Fruit fly (Drosophila melanogaster): ENCODE results near the gene wuho.
A peak's percentile ranks its signal among the peaks of the same experiment; 100 is the strongest.

wuho gene

DNA sequence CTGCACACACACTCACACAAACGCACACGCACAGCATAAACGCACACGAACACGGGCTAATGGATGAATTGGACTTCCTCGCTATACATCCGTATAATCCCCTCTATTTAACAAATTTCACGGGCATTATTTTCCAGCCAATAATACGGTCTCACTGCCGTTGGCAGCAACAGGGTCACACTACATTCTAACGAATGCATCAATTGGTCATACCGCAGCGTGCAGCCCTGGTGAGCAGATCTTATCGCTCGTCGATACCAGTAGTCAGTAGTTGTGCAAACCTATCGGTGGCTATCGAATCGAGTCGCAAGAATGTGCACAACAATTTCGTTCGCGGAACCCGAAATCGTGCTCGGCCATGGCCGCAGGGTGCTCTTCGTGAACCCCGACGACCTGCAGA lies at the start of gene wuho, which contains the start of gene Top3beta:
Gene wuho (plus strand): TSS at position 259 of the 400 bp plus-strand sequence.
Gene Top3beta (minus strand): TSS at position 149 of the 400 bp plus-strand sequence.
- TF ChIP-seq noc (tag; optimal IDR thresholded peaks at IDR 0.05) = peak; percentile 54

DNA sequence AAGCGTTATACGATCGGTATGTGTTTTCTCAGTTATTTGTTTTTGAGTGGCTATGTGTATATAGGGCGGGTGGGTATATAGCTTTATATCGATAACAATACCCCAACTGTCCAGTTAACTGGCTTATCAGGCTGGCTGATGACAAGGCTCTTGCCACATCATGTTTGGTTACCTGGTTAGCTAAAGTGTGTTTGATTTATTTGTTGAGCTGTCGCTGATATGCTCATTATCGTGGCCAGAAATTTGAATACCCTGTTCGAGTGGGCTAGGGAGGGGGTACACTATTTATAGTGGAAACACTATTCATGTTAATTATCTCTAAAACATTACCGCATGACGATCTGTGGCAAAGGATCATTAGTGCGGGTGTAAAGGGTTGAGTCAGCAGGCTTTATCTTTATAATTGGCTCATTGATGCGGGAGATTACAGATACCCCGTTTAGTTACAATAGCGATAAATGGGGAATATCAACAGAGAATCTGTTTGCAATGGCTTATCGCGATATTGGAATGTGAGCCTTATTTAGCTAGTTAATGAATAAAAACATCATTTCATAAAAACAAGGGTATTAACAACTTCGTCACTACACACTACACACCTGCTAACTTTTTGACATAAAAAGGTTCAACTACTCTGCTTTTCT lies 34.9 kb upstream of the wuho start:
- TF ChIP-seq noc (tag; optimal IDR thresholded peaks at IDR 0.05) = no peak

DNA sequence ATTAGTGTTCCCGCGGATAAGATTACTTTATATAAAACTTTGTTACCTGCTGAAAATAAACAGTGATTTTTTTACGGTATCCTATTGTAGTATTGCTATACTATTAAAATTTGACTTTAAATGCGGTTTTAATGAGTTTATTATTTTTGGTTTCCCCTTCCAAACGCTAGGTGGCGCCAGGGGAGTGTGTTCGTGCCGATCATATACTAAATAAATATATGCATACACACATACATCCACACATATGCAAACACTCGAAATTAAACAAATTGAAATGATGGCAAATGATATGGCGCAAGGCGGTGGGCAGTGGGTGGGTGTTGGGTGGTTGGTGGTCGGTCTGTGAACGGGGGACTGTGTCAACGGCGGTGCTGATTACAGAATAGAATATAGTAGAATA lies 34.2 kb upstream of the wuho start:
- TF ChIP-seq noc (tag; optimal IDR thresholded peaks at IDR 0.05) = no peak

DNA sequence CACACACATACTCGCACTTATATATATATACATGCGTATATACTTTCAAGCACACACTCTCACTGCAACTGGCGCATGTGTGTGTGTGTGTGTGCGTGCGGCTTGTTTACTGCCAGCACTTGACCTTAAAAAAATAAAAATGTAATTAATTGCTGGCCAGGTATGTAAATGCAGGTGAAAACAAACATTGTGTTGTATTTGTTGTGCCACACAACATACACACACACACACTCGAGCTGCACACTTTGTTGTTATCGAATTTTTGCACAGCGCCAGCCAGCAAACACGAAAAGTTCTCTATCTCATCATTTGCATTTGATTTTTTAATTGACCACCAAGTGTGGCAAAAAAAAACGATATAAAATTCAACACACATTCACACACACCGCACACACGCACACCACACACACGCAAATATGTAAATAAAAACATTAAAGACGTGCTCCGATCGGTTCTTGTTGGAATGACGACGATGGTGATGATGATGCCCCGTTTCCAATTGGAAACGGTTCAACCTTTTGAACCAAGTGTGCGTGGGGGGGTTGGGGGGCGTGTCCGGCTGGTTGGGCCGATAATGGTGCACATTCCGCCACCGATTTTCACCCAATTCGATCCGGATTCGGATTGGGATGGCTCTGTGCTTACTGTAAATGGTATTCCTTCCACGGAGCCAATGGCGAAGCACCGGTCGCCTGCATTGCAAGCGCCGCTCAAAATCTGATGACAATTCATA lies 33.1 kb upstream of the wuho start:
- TF ChIP-seq noc (tag; optimal IDR thresholded peaks at IDR 0.05) = no peak

DNA sequence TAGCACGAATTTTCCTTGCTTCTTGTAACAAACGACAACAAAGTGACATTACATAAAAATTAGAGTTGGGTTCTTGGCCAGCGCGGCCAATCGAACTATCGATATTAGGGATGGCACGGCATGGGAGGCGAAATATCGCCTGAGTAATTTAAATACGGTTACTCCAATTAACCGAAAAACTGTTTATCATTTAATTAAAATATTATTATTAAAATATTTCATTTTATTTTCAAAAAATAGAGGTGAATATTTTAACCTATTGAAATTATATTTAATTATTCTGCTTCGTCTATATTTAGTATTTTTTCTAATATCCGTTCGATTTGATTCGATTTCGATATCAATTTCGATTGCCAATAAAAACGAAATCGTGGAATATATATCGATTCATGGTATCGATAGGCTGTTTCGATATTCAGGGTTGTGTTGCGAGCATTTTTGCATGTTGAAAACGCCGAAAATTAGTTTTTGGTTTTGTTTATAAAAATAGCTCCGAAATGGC lies 32.4 kb upstream of the wuho start, which contains the start of the genes Rbcn-3A and Spx:
Gene Rbcn-3A (minus strand): TSS at position 74 of the 502 bp plus-strand sequence.
Gene Spx (plus strand): TSS at position 409 of the 502 bp plus-strand sequence.
- TF ChIP-seq noc (tag; optimal IDR thresholded peaks at IDR 0.05) = peak; percentile 38

DNA sequence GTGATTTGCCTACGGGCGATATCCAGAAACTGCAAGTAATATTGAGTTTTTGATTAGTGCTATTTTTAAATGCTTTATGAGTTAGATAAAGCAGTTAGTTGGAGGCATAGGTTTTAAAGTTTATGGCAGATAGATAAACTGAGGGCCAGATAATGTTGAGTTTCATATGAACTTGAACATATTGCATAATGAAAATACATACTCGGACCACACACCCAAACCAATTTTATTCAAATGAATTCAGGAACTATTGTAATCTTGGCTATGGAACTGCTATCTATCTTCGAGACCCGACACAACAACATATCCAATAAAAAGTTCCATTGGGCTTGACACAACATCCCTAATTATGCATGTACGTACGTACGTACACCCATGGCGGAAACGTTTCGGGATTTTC lies 28.2 kb upstream of the wuho start:
- TF ChIP-seq noc (tag; optimal IDR thresholded peaks at IDR 0.05) = no peak

DNA sequence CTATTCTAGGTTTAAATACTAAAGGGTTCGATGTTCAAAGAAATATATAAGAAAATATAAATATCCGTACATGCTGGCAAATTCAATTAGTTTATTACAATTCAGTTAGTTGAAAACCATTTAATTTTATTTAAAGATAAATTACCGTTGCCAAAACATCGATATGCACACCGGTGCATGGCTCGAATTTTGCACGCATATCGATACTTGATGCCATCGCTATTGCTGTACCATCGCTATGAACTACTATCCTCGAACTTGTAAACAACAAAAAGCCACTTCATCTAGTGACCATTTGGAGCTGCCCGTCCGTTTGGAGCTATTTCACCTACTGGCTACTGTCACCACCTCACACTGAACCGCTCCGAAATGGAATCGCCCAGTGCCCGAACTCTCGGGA lies 27.0 kb upstream of the wuho start, which contains the start of gene Josd:
Gene Josd (plus strand): TSS at position 270 of the 400 bp plus-strand sequence.
- TF ChIP-seq noc (tag; optimal IDR thresholded peaks at IDR 0.05) = no peak

DNA sequence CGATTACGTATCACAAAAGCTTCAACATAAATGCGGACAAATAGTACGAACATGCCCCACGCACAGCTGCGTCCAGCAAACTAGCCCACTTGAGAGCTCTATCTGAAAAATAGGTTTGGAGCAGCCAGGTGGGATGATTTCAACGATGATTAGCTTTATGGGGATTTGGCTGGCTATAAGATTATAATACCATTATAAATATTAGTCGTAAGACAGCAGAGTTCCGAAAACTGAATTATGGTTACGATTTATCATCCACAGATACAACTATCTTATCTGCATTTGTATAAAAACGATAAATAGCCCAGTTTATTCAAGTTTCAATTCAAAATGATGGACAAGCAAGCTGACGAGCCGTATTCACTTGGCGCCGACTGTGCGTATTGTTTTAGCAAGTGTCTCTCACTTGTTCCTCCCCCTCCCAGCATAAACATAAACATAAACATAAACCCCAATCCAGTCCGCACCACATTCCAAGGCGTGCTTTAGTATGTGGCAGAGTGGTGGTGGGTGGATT lies 24.2 kb upstream of the wuho start:
- TF ChIP-seq noc (tag; optimal IDR thresholded peaks at IDR 0.05) = peak; percentile 78

DNA sequence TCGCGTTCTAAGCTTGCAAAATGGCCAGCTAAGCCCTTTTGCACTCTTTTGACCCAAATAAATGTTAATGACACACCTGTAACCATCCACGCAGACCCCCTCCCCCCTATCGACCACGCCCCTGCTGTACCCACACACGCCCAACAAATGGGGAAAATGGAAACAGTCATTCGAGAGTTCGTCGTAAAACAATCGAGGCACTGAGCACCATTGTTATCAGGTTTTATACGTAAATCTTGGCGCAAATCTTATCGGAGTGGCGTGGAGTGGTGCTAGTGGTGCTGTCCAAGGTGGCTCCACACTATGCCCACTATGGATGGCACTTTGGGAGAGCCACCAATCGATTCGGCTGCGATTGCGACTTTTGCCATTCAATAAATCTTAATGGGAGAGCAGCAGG lies 23.4 kb upstream of the wuho start:
- peak; percentile 57 for TF ChIP-seq noc (tag; optimal IDR thresholded peaks at IDR 0.05)

DNA sequence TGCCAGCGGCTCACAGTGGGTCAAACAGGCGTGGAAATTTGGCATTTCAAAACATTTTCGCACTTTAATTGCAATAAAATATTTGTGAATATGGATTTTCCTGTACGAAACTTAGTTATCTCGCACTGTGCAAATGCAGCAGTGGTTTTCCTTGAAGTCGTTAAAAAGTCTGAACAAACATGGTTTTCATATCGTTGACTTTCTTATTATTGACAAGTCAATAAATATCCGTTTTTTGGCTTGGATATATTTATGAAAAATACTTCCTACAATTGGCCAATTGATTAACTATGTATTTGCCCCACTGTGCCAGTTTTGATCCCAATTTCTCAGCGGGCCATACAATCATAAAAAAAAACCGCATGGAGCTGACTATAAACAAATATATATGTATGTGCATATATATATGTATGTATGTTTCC lies 22.4 kb upstream of the wuho start:
- peak; percentile 96 for TF ChIP-seq noc (tag; optimal IDR thresholded peaks at IDR 0.05)

DNA sequence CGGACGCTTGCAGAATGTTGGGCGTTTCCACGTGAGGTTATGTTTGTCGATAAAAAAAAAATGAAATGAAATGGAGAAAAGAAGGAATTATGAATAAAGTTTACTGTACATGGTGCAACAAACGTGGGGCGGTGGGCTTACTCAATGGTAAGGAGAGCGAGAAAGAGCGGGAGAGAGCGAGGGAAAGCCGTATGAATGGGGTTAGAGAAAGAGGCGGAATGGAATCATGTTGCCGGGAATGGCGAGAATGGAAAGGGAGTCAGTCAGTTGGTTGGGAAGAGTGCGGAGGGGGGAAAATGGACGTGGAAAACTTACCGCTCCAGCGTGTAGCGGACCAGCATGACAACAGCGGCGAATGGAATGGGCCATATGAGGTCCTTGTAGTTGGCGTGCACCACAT lies 21.8 kb upstream of the wuho start:
- TF ChIP-seq noc (tag; optimal IDR thresholded peaks at IDR 0.05) = no peak

DNA sequence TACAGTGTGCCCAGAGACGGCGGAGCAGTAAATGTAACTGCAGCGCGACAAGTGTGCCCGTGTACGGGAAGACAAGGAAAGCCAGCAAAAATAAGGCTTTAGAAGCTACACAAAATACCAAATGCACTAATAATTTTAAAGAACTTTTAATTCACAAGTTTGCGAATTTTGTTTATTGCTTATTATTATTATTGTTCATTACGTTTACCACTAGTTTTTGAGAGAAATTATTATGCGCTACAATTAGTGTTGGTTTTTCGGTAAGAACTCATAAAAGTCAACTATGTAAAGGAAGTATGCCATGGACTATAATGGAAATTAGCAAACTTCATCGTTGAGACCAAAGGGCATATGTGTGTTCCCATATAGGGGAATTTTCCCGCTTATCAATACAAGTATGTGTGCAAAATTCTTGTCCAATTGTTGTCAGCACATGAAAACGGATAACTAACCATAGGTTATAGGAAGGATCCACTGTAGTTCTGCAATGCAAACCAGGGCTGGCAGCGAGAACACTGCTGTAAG lies 20.7 kb upstream of the wuho start, which contains the start of gene schlank:
Gene schlank (minus strand): TSS at position 42 of the 525 bp plus-strand sequence.
- no peak for TF ChIP-seq noc (tag; optimal IDR thresholded peaks at IDR 0.05)

DNA sequence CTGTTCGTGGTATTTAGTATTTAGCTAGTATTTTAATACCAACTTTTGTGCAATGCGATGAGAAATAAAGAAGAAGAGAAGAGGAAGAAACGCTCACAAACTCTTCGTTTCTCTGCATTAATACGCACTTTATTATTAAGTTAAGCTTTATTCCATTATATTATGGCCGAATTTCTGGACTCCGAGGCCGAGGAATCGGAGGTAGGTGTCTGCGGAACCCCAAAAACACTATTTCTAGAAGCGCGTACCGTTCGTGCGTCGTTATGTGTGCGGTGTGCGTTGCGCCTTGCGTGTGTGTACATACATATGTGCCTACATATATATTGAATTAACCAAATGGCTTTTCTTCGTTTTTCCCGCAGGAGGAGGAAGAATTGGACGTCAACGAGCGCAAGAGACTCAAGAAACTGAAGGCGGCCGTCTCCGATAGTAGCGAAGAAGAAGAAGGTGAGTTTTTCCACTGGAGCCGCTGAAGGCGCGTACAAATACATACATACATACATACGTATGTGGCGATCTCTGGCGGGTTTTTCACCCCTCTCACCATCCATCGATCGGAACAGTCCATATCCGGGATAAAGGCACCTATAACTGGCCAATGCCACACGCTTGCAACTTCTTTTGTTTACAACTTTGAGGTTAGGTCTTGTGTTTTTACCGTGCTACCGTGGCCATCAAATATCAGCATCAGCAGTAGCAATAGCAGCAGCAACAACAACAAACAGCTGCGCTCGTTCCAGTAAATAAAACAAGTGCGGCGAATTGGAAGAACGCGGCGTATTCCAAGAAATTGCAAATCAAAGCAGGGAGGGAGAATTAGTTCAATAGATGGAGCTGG lies 19.9 kb upstream of the wuho start, which contains the start of gene Spt6:
Gene Spt6 (plus strand): TSS at position 53 of the 838 bp plus-strand sequence.
- no peak for TF ChIP-seq noc (tag; optimal IDR thresholded peaks at IDR 0.05)

DNA sequence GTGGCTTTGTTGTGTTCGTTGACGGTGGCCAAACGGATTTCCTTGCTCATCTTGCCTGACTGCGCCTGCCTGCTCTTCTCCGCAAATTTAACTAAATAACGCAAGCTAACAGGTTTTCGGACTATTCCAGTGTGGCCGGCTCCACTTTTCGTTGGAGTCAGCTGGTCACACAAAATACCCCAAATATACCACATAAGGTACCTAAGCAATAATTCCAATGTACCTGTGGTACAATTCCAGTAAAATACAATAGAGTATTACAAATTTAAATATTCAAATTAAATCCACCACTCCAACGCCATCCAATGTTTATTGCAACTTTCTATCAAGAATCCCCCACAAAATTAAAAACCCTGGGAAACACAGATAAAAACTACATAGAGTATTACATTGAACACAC lies 11.3 kb upstream of the wuho start, which contains the start of gene CG3566:
Gene CG3566 (minus strand): TSS at position 135 of the 400 bp plus-strand sequence.
- TF ChIP-seq noc (tag; optimal IDR thresholded peaks at IDR 0.05) = peak; percentile 26
